Worm (Caenorhabditis elegans) whole organism, young adult: ENCODE results near the gene F19C6.2.

Experiments used
- B0035.1 ChIP-seq: sonication (generic microtip); optimal IDR thresholded peaks from 2 replicates; lab custom pipeline; 2016; ENCODE audit warnings: missing genetic modification characterization, mild to moderate bottlenecking, missing compliant biosample characterization, missing genotype, missing genetic modification reagents
- B0261.1 ChIP-seq: sonication (generic microtip); optimal IDR thresholded peaks from 2 replicates; lab custom pipeline; 2016; ENCODE audit warnings: mild to moderate bottlenecking, missing genetic modification characterization, moderate library complexity, missing compliant biosample characterization
- C06A6.2 ChIP-seq: fragments of 200-800 bp; sonication (Bioruptor generic); conservative IDR thresholded peaks from 2 replicates; pipeline ENCODE4 v1.3.6; 2022; ENCODE audit warnings: missing genetic modification characterization, missing compliant biosample characterization
- F10E7.11 ChIP-seq: sonication (generic microtip); optimal IDR thresholded peaks from 2 replicates; lab custom pipeline; 2017; ENCODE audit warnings: mild to moderate bottlenecking, missing genetic modification characterization, moderate library complexity, missing compliant biosample characterization
- F23B12.7 ChIP-seq: sonication (generic microtip); optimal IDR thresholded peaks from 2 replicates; lab custom pipeline; 2017; ENCODE audit warnings: missing genetic modification characterization, mild to moderate bottlenecking, missing compliant biosample characterization, antibody characterized with exemption, moderate library complexity; ENCODE audit not compliant: insufficient read depth
- F52B5.7 ChIP-seq: sonication (generic microtip); optimal IDR thresholded peaks from 2 replicates; lab custom pipeline; 2016; ENCODE audit warnings: mild to moderate bottlenecking, missing genetic modification characterization, missing compliant biosample characterization
- F57C9.4 ChIP-seq: sonication (generic microtip); optimal IDR thresholded peaks from 2 replicates; lab custom pipeline; 2017; ENCODE audit warnings: mild to moderate bottlenecking, missing genetic modification characterization, missing compliant biosample characterization
- T26A5.8 ChIP-seq: sonication (generic microtip); optimal IDR thresholded peaks from 2 replicates; lab custom pipeline; 2016; ENCODE audit warnings: missing genetic modification characterization, missing compliant biosample characterization
- Y53G8AR.9 ChIP-seq: fragments of 200-800 bp; sonication (Bioruptor generic); conservative IDR thresholded peaks from 2 replicates; pipeline ENCODE4 v1.3.6; 2022; ENCODE audit warnings: missing genetic modification reagents, missing genetic modification characterization, missing compliant biosample characterization
- Y67H2A.10 ChIP-seq: fragments of 200-800 bp; sonication (Bioruptor generic); conservative IDR thresholded peaks from 2 replicates; pipeline ENCODE4 v1.3.6; 2022; ENCODE audit warnings: missing genetic modification reagents, missing genetic modification characterization, missing compliant biosample characterization
- aptf-3 ChIP-seq: fragments of 200-800 bp; sonication (Bioruptor generic); IDR thresholded peaks from 2 replicates; pipeline ENCODE4 v1.3.6; 2022; ENCODE audit warnings: missing genetic modification characterization, missing compliant biosample characterization
- atf-7 ChIP-seq: sonication (generic microtip); optimal IDR thresholded peaks from 2 replicates; lab custom pipeline; 2017; ENCODE audit warnings: mild to moderate bottlenecking, missing genetic modification characterization, missing compliant biosample characterization
- attf-6 ChIP-seq: fragments of 200-800 bp; sonication (Bioruptor generic); IDR thresholded peaks from 2 replicates; pipeline ENCODE4 v1.3.6; 2022; ENCODE audit warnings: missing genetic modification reagents, missing genetic modification characterization, missing compliant biosample characterization
- bed-1 ChIP-seq: fragments of 200-800 bp; sonication (Bioruptor generic); IDR thresholded peaks from 2 replicates; pipeline ENCODE4 v1.3.6; 2022; ENCODE audit warnings: missing genetic modification reagents, missing genetic modification characterization, missing compliant biosample characterization
- ceh-27 ChIP-seq: fragments of 200-800 bp; sonication (Bioruptor generic); optimal IDR thresholded peaks from 2 replicates; lab custom pipeline; 2018; ENCODE audit warnings: mild to moderate bottlenecking, missing genetic modification characterization, moderate library complexity, missing compliant biosample characterization
- chd-7 ChIP-seq: sonication (generic microtip); optimal IDR thresholded peaks from 2 replicates; lab custom pipeline; 2016; ENCODE audit warnings: mild to moderate bottlenecking, missing genetic modification characterization, moderate library complexity, missing compliant biosample characterization
- dox-1 ChIP-seq: fragments of 200-800 bp; sonication (Bioruptor generic); IDR thresholded peaks from 2 replicates; pipeline ENCODE4 v1.3.6; 2022; ENCODE audit warnings: missing genetic modification reagents, missing genetic modification characterization, missing compliant biosample characterization
- egl-44 ChIP-seq: fragments of 200-800 bp; sonication (Bioruptor generic); IDR thresholded peaks from 2 replicates; pipeline ENCODE4 v1.3.6; 2022; ENCODE audit warnings: missing genetic modification reagents, missing genetic modification characterization, missing compliant biosample characterization
- ets-4 ChIP-seq: fragments of 200-800 bp; sonication (Bioruptor generic); optimal IDR thresholded peaks from 2 replicates; lab custom pipeline; 2018; ENCODE audit warnings: mild to moderate bottlenecking, missing genetic modification characterization, missing compliant biosample characterization
- him-1 ChIP-seq: sonication (generic microtip); optimal IDR thresholded peaks from 2 replicates; lab custom pipeline; 2016; ENCODE audit warnings: missing genotype, missing genetic modification reagents, missing genetic modification characterization, missing compliant biosample characterization
- let-607 ChIP-seq, 2 experiments: fragments of 200-800 bp in 1 of 2; sonication (Bioruptor generic) in 1 of 2; sonication (generic microtip) in 1 of 2; optimal IDR thresholded peaks; 2 replicates each; lab custom pipeline; 2016 to 2018; ENCODE audit warnings: mild to moderate bottlenecking in 2 of 2, missing compliant biosample characterization in 2 of 2, missing genetic modification characterization in 2 of 2, moderate library complexity in 2 of 2, missing genotype in 1 of 2
- lin-26 ChIP-seq: fragments of 200-800 bp; sonication (Bioruptor generic); IDR thresholded peaks from 2 replicates; pipeline ENCODE4 v1.3.6; 2022; ENCODE audit warnings: missing genetic modification reagents, missing genetic modification characterization, missing compliant biosample characterization
- lin-54 ChIP-seq: fragments of 200-800 bp; sonication (Bioruptor generic); optimal IDR thresholded peaks from 2 replicates; lab custom pipeline; 2018; ENCODE audit warnings: mild to moderate bottlenecking, missing genetic modification characterization, missing compliant biosample characterization
- lir-1 ChIP-seq: fragments of 200-800 bp; sonication (Bioruptor generic); conservative IDR thresholded peaks from 2 replicates; pipeline ENCODE4 v1.3.6; 2022; ENCODE audit warnings: missing genetic modification reagents, missing genetic modification characterization, missing compliant biosample characterization
- madf-10 ChIP-seq: sonication (generic microtip); optimal IDR thresholded peaks from 2 replicates; lab custom pipeline; 2016; ENCODE audit warnings: mild to moderate bottlenecking, missing genetic modification characterization, missing compliant biosample characterization
- mel-28 ChIP-seq: sonication (generic microtip); optimal IDR thresholded peaks from 2 replicates; lab custom pipeline; 2016; ENCODE audit warnings: borderline replicate concordance, mild to moderate bottlenecking, missing genetic modification characterization, missing compliant biosample characterization
- nfyb-1 ChIP-seq: fragments of 200-800 bp; sonication (Bioruptor generic); IDR thresholded peaks from 2 replicates; pipeline ENCODE4 v1.3.6; 2022; ENCODE audit warnings: missing genetic modification reagents, missing genetic modification characterization, missing compliant biosample characterization
- nhr-120 ChIP-seq: fragments of 200-800 bp; sonication (Bioruptor generic); IDR thresholded peaks from 2 replicates; pipeline ENCODE4 v1.3.6; 2022; ENCODE audit warnings: missing genetic modification characterization, missing compliant biosample characterization
- nhr-179 ChIP-seq: sonication (generic microtip); optimal IDR thresholded peaks from 2 replicates; lab custom pipeline; 2016; ENCODE audit warnings: mild to moderate bottlenecking, missing genetic modification characterization, missing compliant biosample characterization
- nhr-80 ChIP-seq: sonication (generic microtip); optimal IDR thresholded peaks from 2 replicates; lab custom pipeline; 2016; ENCODE audit warnings: missing genetic modification characterization, missing compliant biosample characterization
- pbrm-1 ChIP-seq: fragments of 200-800 bp; sonication (Bioruptor generic); IDR thresholded peaks from 2 replicates; pipeline ENCODE4 v1.3.6; 2022; ENCODE audit warnings: missing genetic modification reagents, missing genetic modification characterization, missing compliant biosample characterization
- rec-8 ChIP-seq, 2 experiments: sonication (generic microtip); optimal IDR thresholded peaks; 2 replicates each; lab custom pipeline; 2016; ENCODE audit warnings: mild to moderate bottlenecking in 2 of 2, missing genetic modification characterization in 2 of 2, missing genetic modification reagents in 2 of 2, missing genotype in 2 of 2, missing biosample characterization in 1 of 2, missing compliant biosample characterization in 1 of 2, moderate library complexity in 1 of 2
- repo-1 ChIP-seq: sonication (generic microtip); optimal IDR thresholded peaks from 2 replicates; lab custom pipeline; 2017; ENCODE audit warnings: mild to moderate bottlenecking, missing genetic modification characterization, missing compliant biosample characterization
- rpc-1 ChIP-seq, 2 experiments: fragments of 150-350 bp in 1 of 2; sonication (generic microtip) in 1 of 2; optimal IDR thresholded peaks; 2 replicates each; lab custom pipeline; 2014 to 2018; ENCODE audit warnings: missing biosample characterization in 1 of 2, missing genetic modification characterization in 1 of 2, missing genetic modification reagents in 1 of 2, missing genotype in 1 of 2
- snpc-1.1 ChIP-seq: sonication (generic microtip); optimal IDR thresholded peaks from 2 replicates; lab custom pipeline; 2017; ENCODE audit warnings: missing genetic modification characterization, mild to moderate bottlenecking, missing compliant biosample characterization, antibody characterized with exemption, moderate library complexity, missing genotype, missing genetic modification reagents; ENCODE audit not compliant: insufficient read depth
- somi-1 ChIP-seq: fragments of 200-800 bp; sonication (Bioruptor generic); optimal IDR thresholded peaks from 2 replicates; lab custom pipeline; 2018; ENCODE audit warnings: mild to moderate bottlenecking, missing genetic modification characterization, missing compliant biosample characterization
- tbp1 ChIP-seq: fragments of 200-800 bp; sonication (Bioruptor generic); optimal IDR thresholded peaks from 2 replicates; lab custom pipeline; 2018; ENCODE audit warnings: mild to moderate bottlenecking, missing genetic modification characterization, missing compliant biosample characterization
- tbx-9 ChIP-seq: sonication (generic microtip); optimal IDR thresholded peaks from 2 replicates; lab custom pipeline; 2016; ENCODE audit warnings: borderline replicate concordance, missing genetic modification characterization, inconsistent platforms, missing compliant biosample characterization
- tlf-1 ChIP-seq: fragments of 200-800 bp; sonication (Bioruptor generic); optimal IDR thresholded peaks from 2 replicates; lab custom pipeline; 2018; ENCODE audit warnings: mild to moderate bottlenecking, missing genetic modification characterization, missing compliant biosample characterization
- xnd-1 ChIP-seq: sonication (generic microtip); optimal IDR thresholded peaks from 2 replicates; lab custom pipeline; 2016; ENCODE audit warnings: missing genotype, missing genetic modification reagents, missing genetic modification characterization, missing compliant biosample characterization
- zfh-2 ChIP-seq: fragments of 200-800 bp; sonication (Bioruptor generic); conservative IDR thresholded peaks from 2 replicates; pipeline ENCODE4 v1.3.6; 2022; ENCODE audit warnings: missing genetic modification reagents, missing genetic modification characterization, missing compliant biosample characterization
- ztf-26 ChIP-seq: sonication (generic microtip); optimal IDR thresholded peaks from 2 replicates; lab custom pipeline; 2017; ENCODE audit warnings: missing genetic modification characterization, missing compliant biosample characterization
- ztf-28 ChIP-seq: fragments of 200-800 bp; sonication (Bioruptor generic); IDR thresholded peaks from 2 replicates; pipeline ENCODE4 v1.3.6; 2022; ENCODE audit warnings: missing genetic modification reagents, missing genetic modification characterization, missing compliant biosample characterization

F19C6.2 gene

DNA sequence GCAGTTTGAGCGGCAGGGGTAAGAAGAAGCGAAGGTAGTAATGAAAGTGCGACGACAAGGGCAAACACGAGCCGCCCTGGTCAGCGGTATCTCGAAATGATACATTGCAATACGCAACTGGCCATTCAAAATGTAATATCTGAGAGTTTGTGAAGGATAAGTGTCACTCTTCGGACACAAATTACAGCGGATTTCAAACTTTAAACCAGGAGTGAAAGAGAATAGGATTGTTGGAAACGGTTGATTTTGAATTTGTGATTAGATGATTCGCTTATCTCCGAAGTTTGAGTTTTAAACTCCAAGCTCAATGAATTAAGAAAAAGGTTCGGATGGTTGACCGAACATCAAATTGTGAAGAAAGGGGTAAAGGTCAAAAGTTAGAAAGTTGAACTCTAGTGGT is 46.6 kb downstream of the F19C6.2 start, which contains the start of gene ZC374.2:
Gene ZC374.2, minus strand, starts transcription at position 101 of the 400 bp plus-strand sequence.
- no peak for TF ChIP-seq somi-1
- TF ChIP-seq Y67H2A.10 (GFP tag; lab: Robert Waterston, UW), result no peak
- TF ChIP-seq zfh-2 (GFP tag; lab: Robert Waterston, UW), result no peak
- TF ChIP-seq ztf-28 (GFP tag; lab: Robert Waterston, UW), result no peak
- no peak for TF ChIP-seq F52B5.7 (tag; lab: Kevin White, UChicago)
- TF ChIP-seq lin-26 (GFP tag; lab: Robert Waterston, UW), result no peak
- no peak for TF ChIP-seq mel-28 (tag; lab: Kevin White, UChicago)
- no peak for TF ChIP-seq T26A5.8 (tag; lab: Kevin White, UChicago)
- TF ChIP-seq tbx-9 (tag; lab: Kevin White, UChicago), result no peak
- TF ChIP-seq B0261.1, result no peak
- TF ChIP-seq nfyb-1, result no peak
- TF ChIP-seq F10E7.11 (tag; lab: Kevin White, UChicago), result no peak
- no peak for TF ChIP-seq snpc-1.1 (tag; lab: Kevin White, UChicago)
- TF ChIP-seq rec-8 (tag; optimal IDR thresholded peaks at IDR 0.05; lab: Kevin White, UChicago), result no peak
- TF ChIP-seq Y53G8AR.9 (GFP tag; lab: Robert Waterston, UW), result no peak
- TF ChIP-seq pbrm-1 (GFP tag; lab: Robert Waterston, UW), result no peak

DNA sequence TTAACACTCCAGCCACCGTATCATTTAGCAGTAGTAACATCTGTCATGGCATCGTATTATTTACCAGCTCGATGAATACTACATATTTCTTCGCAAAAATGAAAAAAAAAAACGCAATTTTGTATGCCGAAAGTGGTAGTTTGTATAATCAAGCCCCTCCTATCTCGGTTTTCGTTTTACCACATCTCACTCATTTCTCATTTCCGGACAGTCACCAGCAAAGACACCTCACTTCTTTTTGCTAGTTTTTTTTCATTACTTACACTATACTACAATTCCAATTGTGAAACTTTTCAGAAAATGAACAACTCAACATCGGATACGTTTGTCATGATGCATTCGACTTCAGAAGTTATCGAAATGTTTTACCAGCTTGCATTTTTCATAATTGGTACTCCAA is 48.4 kb downstream of the F19C6.2 start, which contains the start of gene gnrr-3:
Gene gnrr-3, plus strand, starts transcription at position 301 of the 400 bp plus-strand sequence.
- no peak for TF ChIP-seq egl-44 (GFP tag; lab: Robert Waterston, UW)
- no peak for TF ChIP-seq attf-6 (GFP tag; lab: Robert Waterston, UW)
- no peak for TF ChIP-seq ceh-27 (GFP tag; lab: Kevin White, UChicago)
- no peak for TF ChIP-seq rpc-1 (optimal IDR thresholded peaks at IDR 0.05; lab: Kevin White, UChicago)
- no peak for TF ChIP-seq rpc-1 (tag; optimal IDR thresholded peaks at IDR 0.05; lab: Kevin White, UChicago)
- TF ChIP-seq Y53G8AR.9 (GFP tag; lab: Robert Waterston, UW), result no peak
- no peak for TF ChIP-seq lir-1
- TF ChIP-seq bed-1 (GFP tag; lab: Robert Waterston, UW), result no peak
- no peak for TF ChIP-seq nhr-179 (tag; lab: Kevin White, UChicago)
- no peak for TF ChIP-seq rec-8 (tag; optimal IDR thresholded peaks at IDR 0.05; lab: Kevin White, UChicago)
- TF ChIP-seq lin-26 (GFP tag; lab: Robert Waterston, UW), result no peak
- TF ChIP-seq repo-1 (tag; lab: Kevin White, UChicago), result no peak
- TF ChIP-seq nhr-120 (GFP tag; lab: Robert Waterston, UW), result no peak
- TF ChIP-seq aptf-3, result no peak
- no peak for TF ChIP-seq tbp1
- no peak for TF ChIP-seq ets-4
- TF ChIP-seq F57C9.4, result no peak

DNA sequence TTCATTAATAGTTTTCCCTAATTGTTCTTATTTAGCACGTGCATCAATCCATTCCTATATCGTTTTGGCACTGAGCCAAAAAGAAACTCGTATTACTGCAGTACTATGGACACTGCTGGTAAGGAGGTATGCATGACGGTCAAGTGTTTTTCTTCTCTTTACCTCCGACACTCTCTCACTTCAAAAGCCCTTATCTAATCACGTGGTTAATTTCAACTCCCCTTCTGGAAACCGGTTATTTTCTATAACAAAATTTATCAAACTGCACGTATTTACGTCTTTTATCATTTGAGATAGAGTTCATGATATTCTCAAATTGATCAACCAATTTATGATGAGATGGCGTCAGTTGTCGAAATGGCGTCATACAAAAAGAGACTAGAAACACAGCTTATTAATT is 50.9 kb downstream of the F19C6.2 start:
- peak; percentile 58 for TF ChIP-seq somi-1
- no peak for TF ChIP-seq lin-54 (GFP tag; lab: Kevin White, UChicago)
- TF ChIP-seq F23B12.7 (tag; lab: Kevin White, UChicago), result no peak
- TF ChIP-seq let-607 (tag; optimal IDR thresholded peaks at IDR 0.05; lab: Kevin White, UChicago), result peak in 1 of 2 experiments; percentile 37
- no peak for TF ChIP-seq tlf-1 (GFP tag; lab: Kevin White, UChicago)
- TF ChIP-seq B0035.1 (tag; lab: Kevin White, UChicago), result no peak
- peak; percentile 61 for TF ChIP-seq atf-7
- peak; percentile 76 for TF ChIP-seq nhr-80 (tag; lab: Kevin White, UChicago)
- TF ChIP-seq ztf-26, result peak; percentile 44
- TF ChIP-seq chd-7 (tag; lab: Kevin White, UChicago), result no peak
- peak; percentile 44; the same call in 1 of the 2 replicates for TF ChIP-seq C06A6.2 (GFP tag; lab: Robert Waterston, UW)
- no peak for TF ChIP-seq him-1 (tag; lab: Kevin White, UChicago)
- 0 out of 2 replicates have a peak, but pooled peaks have one; percentile 18 for TF ChIP-seq dox-1 (GFP tag; lab: Robert Waterston, UW)
- TF ChIP-seq madf-10 (tag; lab: Kevin White, UChicago), result peak; percentile 5
- no peak for TF ChIP-seq xnd-1 (tag; lab: Kevin White, UChicago)
